Worm (Caenorhabditis elegans): ENCODE data around the gene faah-4.

The faah-4 gene

ce11 chrIII:11909778-11910177, at the start of gene faah-4:
Gene faah-4, minus strand, starts transcription at chrIII:11909878.
- TF ChIP-seq W03F9.2 (tag; optimal IDR thresholded peaks at IDR 0.05) (no peak), dao-5 (tag; optimal IDR thresholded peaks at IDR 0.05) (no peak), him-1 (tag; optimal IDR thresholded peaks at IDR 0.05) (no peak)

DNA sequence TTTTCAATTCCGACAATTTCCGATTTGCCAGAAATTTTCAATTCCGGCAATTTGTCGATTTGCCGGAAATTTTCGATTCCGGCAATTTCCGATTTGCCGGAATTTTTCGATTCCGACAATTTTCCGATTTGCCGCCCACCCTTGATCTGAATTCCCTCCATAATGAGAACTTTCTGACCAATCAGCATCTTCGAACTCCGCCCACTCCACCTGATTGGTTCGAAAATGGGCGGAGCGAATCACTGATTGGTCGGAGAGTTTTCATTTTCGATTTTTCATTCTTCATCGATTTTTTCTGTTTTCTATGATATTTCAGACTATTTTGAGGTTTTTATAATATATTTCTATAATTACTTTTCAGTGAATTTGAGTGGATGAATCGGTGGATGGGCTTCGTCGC, 44.5 kb upstream of the faah-4 start:
- no peak for TF ChIP-seq him-1 (tag; optimal IDR thresholded peaks at IDR 0.05)
- no peak for TF ChIP-seq W03F9.2 (tag; optimal IDR thresholded peaks at IDR 0.05)
- TF ChIP-seq dao-5 (tag; optimal IDR thresholded peaks at IDR 0.05): no peak

DNA sequence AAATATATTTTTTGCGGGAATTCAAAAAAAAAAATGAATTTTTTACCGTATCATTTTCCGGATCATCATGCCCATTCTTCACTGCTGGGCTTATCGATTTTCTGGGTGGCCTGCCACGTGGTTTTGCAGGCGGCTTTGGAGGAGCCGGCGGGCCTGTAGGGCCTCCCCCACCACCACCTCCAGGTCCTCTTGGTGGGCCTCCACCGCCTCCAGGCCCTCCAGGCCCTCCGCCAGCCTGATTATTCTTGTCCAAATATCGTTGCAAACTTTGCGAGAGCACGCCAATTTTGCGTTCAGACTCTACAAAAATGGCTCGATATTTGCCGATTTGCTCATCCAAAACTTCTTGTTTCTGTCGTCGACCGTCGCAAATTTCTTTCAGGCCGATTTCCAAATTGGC, 41.4 kb upstream of the faah-4 start:
- TF ChIP-seq W03F9.2 (tag; optimal IDR thresholded peaks at IDR 0.05) (no peak), him-1 (tag; optimal IDR thresholded peaks at IDR 0.05) (no peak)

DNA sequence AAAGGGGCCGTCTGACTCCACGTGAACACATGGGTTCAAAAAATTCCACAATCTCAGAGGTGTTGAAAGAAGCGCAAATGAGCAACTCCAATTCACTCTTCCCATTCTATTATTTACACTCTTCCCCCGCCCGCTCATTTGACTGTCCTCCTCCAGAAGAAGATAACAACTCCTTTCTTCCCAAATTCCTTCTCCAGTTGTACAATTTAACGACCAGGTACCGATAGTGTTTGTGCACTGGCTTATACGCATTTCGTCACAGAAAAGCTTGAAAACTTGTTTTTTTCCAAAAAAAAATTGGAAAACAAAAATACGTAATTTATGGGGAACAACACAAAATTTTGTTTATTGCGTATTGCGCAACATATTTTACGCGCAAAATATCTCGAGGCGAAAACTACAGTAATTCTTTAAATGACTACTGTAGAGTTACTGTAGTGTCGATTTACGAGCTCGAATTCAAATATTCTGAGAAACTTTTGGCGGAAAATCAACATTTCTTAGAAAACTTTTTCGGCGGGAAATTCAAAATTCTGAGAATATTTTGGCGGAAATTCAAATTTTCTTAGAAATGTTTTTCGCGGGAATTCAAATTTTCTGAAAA, 39.7 kb upstream of the faah-4 start:
- TF ChIP-seq him-1 (tag; optimal IDR thresholded peaks at IDR 0.05) (no peak), W03F9.2 (tag; optimal IDR thresholded peaks at IDR 0.05) (no peak), dao-5 (tag; optimal IDR thresholded peaks at IDR 0.05) (no peak)

- TF ChIP-seq him-1 (tag; optimal IDR thresholded peaks at IDR 0.05) (no peak), W03F9.2 (tag; optimal IDR thresholded peaks at IDR 0.05) (no peak), dao-5 (tag; optimal IDR thresholded peaks at IDR 0.05) (no peak)
Observed at ce11 chrIII:11948437-11948836, 38.8 kb upstream of the faah-4 start.

ce11 chrIII:11947527-11947926, 37.8 kb upstream of the faah-4 start:
- TF ChIP-seq W03F9.2 (tag; optimal IDR thresholded peaks at IDR 0.05) (no peak), dao-5 (tag; optimal IDR thresholded peaks at IDR 0.05) (no peak), him-1 (tag; optimal IDR thresholded peaks at IDR 0.05) (no peak)

ce11 chrIII:11946973-11947372, 37.3 kb upstream of the faah-4 start, which contains the start of gene Y56A3A.7:
Gene Y56A3A.7, minus strand, starts transcription at chrIII:11947019.
- TF ChIP-seq him-1 (tag; optimal IDR thresholded peaks at IDR 0.05): no peak
- no peak for TF ChIP-seq W03F9.2 (tag; optimal IDR thresholded peaks at IDR 0.05)
- no peak for TF ChIP-seq dao-5 (tag; optimal IDR thresholded peaks at IDR 0.05)

- TF ChIP-seq dao-5 (tag; optimal IDR thresholded peaks at IDR 0.05) (no peak), W03F9.2 (tag; optimal IDR thresholded peaks at IDR 0.05) (peak; percentile 74), him-1 (tag; optimal IDR thresholded peaks at IDR 0.05) (peak; percentile 89)
Observed at ce11 chrIII:11946062-11946749, 36.5 kb upstream of the faah-4 start.

DNA sequence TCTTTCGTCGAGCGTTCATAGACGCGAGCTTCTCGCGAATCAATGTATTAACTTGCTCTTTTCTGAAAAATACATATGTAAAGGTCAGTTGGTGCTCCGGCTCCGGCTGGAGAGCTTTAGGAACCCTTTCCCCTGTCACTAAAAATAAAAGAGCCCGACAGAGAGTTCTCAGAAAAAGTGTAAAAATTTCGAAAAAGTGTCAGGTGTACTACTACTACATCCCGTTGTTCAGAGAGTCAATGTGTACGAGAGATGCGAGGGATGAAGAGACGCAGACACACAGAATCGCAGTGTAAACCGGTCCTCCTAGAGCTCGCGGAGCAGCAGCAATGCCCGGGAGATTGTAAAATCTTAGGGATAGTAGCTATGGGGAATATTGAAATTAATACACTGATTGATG, 33.0 kb upstream of the faah-4 start:
- no peak for TF ChIP-seq him-1 (tag; optimal IDR thresholded peaks at IDR 0.05)
- no peak for TF ChIP-seq dao-5 (tag; optimal IDR thresholded peaks at IDR 0.05)
- TF ChIP-seq W03F9.2 (tag; optimal IDR thresholded peaks at IDR 0.05): no peak

DNA sequence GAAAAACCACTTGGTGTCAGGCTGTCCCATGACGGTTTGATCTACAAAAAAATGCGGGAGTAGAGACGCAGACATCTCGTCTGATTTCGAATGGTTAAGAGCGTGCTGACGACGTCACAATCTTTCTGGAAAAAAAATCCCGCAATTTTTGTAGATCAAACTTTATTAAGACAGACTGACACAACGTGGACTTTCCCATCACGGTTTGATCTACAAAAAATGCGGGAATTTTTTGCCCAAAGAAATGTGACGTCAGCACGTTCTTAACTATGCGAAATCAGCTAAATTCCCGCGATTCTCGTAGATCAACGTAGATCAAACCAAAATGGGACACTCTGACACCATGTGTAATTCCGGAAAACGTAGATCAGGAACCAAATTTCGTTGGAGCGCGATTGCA, 28.8 kb upstream of the faah-4 start:
- TF ChIP-seq W03F9.2 (tag; optimal IDR thresholded peaks at IDR 0.05): no peak

DNA sequence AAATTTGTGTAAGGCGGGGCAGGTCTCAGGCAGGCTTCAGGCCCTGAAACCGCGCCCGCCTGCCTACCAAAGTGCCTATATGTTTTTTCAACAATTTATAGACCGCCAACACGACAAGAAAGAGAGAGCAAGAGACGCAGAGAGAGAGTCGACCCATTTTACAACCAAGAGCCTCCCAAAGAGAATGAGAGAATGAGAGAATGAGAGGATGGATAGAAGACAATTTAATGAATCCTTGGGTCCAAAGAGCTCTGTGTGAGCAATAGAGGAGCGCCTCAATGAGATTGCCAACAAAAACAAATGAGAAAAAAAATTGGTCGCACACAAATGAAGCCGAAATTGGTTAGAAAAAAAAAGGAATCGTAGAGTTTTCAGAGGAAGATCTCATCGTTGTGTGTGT, 28.2 kb upstream of the faah-4 start:
- TF ChIP-seq him-1 (tag; optimal IDR thresholded peaks at IDR 0.05) (no peak), dao-5 (tag; optimal IDR thresholded peaks at IDR 0.05) (no peak), W03F9.2 (tag; optimal IDR thresholded peaks at IDR 0.05) (no peak)

ce11 chrIII:11936668-11937276, 27.1 kb upstream of the faah-4 start:
- TF ChIP-seq dao-5 (tag; optimal IDR thresholded peaks at IDR 0.05) (no peak), him-1 (tag; optimal IDR thresholded peaks at IDR 0.05) (no peak), W03F9.2 (tag; optimal IDR thresholded peaks at IDR 0.05) (no peak)

DNA sequence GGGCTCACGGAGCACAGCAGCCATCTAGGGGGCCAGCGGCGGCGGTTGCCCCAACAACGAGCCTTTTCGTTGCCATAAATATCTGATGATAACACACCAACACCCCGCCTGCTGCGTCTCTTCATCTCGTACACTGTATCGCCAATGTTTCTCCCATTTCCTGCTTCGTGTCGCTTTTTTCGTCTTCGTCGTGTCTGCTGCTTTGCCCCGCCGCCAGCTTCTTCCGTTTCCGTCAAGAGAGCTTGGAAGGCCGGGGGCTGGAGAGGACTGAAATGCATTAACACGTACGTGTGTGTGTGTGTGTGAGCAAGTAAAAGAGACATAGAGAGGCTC, 26.2 kb upstream of the faah-4 start:
- TF ChIP-seq dao-5 (tag; optimal IDR thresholded peaks at IDR 0.05) (no peak), W03F9.2 (tag; optimal IDR thresholded peaks at IDR 0.05) (no peak), him-1 (tag; optimal IDR thresholded peaks at IDR 0.05) (no peak)

ce11 chrIII:11935032-11935947, 25.6 kb upstream of the faah-4 start:
- TF ChIP-seq him-1 (tag; optimal IDR thresholded peaks at IDR 0.05) (no peak), dao-5 (tag; optimal IDR thresholded peaks at IDR 0.05) (no peak), W03F9.2 (tag; optimal IDR thresholded peaks at IDR 0.05) (no peak)

Data from whole organism, L4/young adult.